Worm (Caenorhabditis elegans): Measurements from ENCODE around the gene F44E7.4.

- TF ChIP-seq F26F4.8 (GFP tag; conservative IDR thresholded peaks at IDR 0.05): no peak
- no peak for TF ChIP-seq egl-27 (tag; optimal IDR thresholded peaks at IDR 0.05)
Measured at ce11 chrV:5820401-5820800, 43.6 kb upstream of the F44E7.4 start.
